Worm (Caenorhabditis elegans) whole organism, L4/young adult: ENCODE results near the gene C16D2.3.

Experiments used
- W03F9.2 ChIP-seq: fragments of 150-350 bp; optimal IDR thresholded peaks from 2 replicates; lab custom pipeline; 2014; ENCODE audit warnings: missing biosample characterization, missing genetic modification characterization
- dao-5 ChIP-seq: sonication (generic microtip); optimal IDR thresholded peaks from 2 replicates; lab custom pipeline; 2016; ENCODE audit warnings: missing genotype, missing genetic modification characterization, moderate library complexity, missing compliant biosample characterization
- him-1 ChIP-seq: sonication (generic microtip); optimal IDR thresholded peaks from 2 replicates; lab custom pipeline; 2016; ENCODE audit warnings: missing genotype, missing genetic modification reagents, missing genetic modification characterization, missing compliant biosample characterization

DNA sequence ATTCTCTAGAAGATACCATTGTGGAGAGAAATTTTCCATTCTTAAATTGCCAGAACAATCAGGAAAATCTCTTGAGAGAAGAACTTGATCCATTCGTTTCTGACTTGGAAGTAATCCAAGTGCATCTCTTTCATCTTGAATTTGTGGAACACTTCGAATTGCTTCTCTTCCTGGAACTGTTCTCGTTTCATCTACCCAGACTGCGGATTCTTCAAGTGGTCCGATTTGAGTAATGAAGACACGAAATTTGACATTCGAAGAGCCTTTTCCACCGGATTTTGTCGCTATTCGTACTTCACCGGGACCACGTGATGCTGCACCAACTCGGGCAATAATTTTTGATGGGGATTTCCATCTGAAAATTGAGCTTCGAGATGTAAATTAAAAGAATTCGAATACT, 38.6 kb downstream of the C16D2.3 start:
- no peak for TF ChIP-seq W03F9.2 (tag; lab: Kevin White, UChicago)
- no peak for TF ChIP-seq him-1 (tag; lab: Kevin White, UChicago)
- no peak for TF ChIP-seq dao-5
